Fruit fly (Drosophila melanogaster) whole organism, prepupa: ENCODE measurements around the gene tna.
A peak's percentile ranks its signal among the peaks of the same experiment; 100 is the strongest.

Source experiments
- Blimp-1 ChIP-seq: fragments of 200-800 bp; sonication (Bioruptor generic); optimal IDR thresholded peaks from 3 replicates; lab custom pipeline; 2017; ENCODE audit warnings: missing biosample characterization, missing genetic modification characterization, mild to moderate bottlenecking, moderate library complexity, missing genetic modification reagents
- CG16779 ChIP-seq: fragments of 200-800 bp; sonication (Bioruptor generic); optimal IDR thresholded peaks from 3 replicates; lab custom pipeline; 2017; ENCODE audit warnings: missing biosample characterization, mild to moderate bottlenecking, missing genetic modification characterization
- eg ChIP-seq: fragments of 200-800 bp; sonication (Bioruptor generic); IDR thresholded peaks from 3 replicates; pipeline ENCODE4 v1.3.6; 2022; ENCODE audit warnings: missing biosample characterization, missing genetic modification characterization
- fkh ChIP-seq: fragments of 200-800 bp; sonication (Bioruptor generic); optimal IDR thresholded peaks from 3 replicates; lab custom pipeline; 2017; ENCODE audit warnings: missing biosample characterization, mild to moderate bottlenecking, missing genetic modification characterization, moderate library complexity

dm6 chr3L:10849620-10850302 is 14.4 kb downstream of the tna start:
- TF ChIP-seq fkh (GFP tag; lab: Kevin White, UChicago) (peak; percentile 56), eg (0 out of 3 replicates have a peak, but pooled peaks have one; percentile 36), CG16779 (tag; lab: Kevin White, UChicago) (no peak), Blimp-1 (peak; percentile 9)
